Fruit fly (Drosophila melanogaster): ENCODE measurements around the gene pcm.

- TF ChIP-seq CG6808 (GFP tag; optimal IDR thresholded peaks at IDR 0.05) (no peak), fd59A (GFP tag; optimal IDR thresholded peaks at IDR 0.05) (no peak), CG11902 (GFP tag; optimal IDR thresholded peaks at IDR 0.05) (no peak), CG3919 (GFP tag; optimal IDR thresholded peaks at IDR 0.05) (no peak), achi (GFP tag; optimal IDR thresholded peaks at IDR 0.05) (no peak), CG6854 (GFP tag; optimal IDR thresholded peaks at IDR 0.05) (no peak), CG7368 (GFP tag; optimal IDR thresholded peaks at IDR 0.05) (no peak), eg (GFP tag; IDR thresholded peaks at IDR 0.05) (no peak)
Observed at dm6 chrX:19521753-19522383, 30.1 kb upstream of the pcm start, which contains the start of the genes Idh3a and CoRest.

Measured in whole organism, prepupa.